Fruit fly (Drosophila melanogaster): ENCODE measurements around the gene CG43185.

CG43185 gene

DNA sequence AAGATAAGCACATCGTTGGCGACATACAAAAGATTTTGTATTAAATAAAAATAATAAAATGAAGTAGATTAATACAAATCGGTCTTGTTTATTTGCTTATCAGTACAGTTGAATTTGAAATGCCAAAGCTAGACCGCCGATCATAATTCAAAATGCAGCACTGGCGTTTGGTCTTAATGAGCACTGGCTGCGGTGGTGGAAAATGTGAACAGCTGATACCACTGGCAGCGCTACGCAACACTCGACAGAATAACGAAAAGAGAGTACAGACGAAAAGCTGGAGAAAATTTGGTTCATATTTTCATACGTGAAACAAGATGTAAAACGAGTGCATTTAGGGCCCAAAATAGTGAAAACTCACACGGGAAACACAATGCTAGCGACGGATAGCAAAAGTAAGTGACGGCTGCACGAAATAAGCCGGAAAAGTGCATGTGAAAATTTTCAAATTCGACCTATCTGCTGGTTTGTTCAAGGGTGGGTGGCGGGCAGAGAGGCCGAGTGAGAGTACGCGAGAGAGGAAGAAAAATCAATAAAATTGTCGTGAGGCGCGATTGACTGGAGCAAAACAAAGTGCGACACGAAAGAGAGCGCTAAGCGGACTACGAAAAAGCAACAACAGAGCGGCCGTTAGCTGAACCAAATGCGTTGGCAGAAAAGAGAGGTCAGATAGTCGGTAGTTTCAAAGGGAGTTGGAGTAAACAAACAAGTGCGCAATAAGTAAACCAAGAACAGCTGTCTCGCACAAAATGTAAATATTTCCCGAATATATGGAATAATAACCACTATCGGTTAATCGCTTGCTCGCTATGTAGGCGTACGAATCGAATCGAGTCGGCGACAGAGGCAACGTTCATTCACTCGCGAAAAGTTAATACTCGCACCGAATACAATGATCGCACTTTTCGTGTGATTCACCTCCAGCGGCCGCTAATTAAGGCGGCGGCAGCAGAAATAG, 22.5 kb downstream of the CG43185 start, which contains the start of gene bchs (continued):
- TF ChIP-seq CG13424 (tag; optimal IDR thresholded peaks at IDR 0.05): peak; percentile 85
- TF ChIP-seq sob (GFP tag; IDR thresholded peaks at IDR 0.05): peak; percentile 84
- peak; percentile 97 for TF ChIP-seq Vsx1 (GFP tag; optimal IDR thresholded peaks at IDR 0.05)
- TF ChIP-seq ewg (GFP tag; optimal IDR thresholded peaks at IDR 0.05): peak; percentile 85
- peak; percentile 96 for TF ChIP-seq HLHmδ (GFP tag; optimal IDR thresholded peaks at IDR 0.05)
- TF ChIP-seq CTCF (GFP tag; optimal IDR thresholded peaks at IDR 0.05): peak; percentile 60
- peak; percentile 81 for TF ChIP-seq Sox102F (GFP tag; optimal IDR thresholded peaks at IDR 0.05)
- TF ChIP-seq CG18764 (GFP tag; optimal IDR thresholded peaks at IDR 0.05): no peak
- no peak for TF ChIP-seq fru (optimal IDR thresholded peaks at IDR 0.05)
- peak; percentile 61 for TF ChIP-seq CG13775 (GFP tag; optimal IDR thresholded peaks at IDR 0.05)
- peak; percentile 83; the same call in 2 of the 3 replicates for TF ChIP-seq CG34422 (GFP tag; IDR thresholded peaks at IDR 0.05)
- no peak for TF ChIP-seq CG7963 (GFP tag; IDR thresholded peaks at IDR 0.05; ENCODE audit: partially characterized antibody)
- no peak for TF ChIP-seq nom (GFP tag; optimal IDR thresholded peaks at IDR 0.05)
- peak; percentile 89 to 97 for TF ChIP-seq Trl (optimal IDR thresholded peaks at IDR 0.05)
- peak; percentile 89 for TF ChIP-seq Trl (GFP tag; optimal IDR thresholded peaks at IDR 0.05)
- TF ChIP-seq Nf-YC (tag; optimal IDR thresholded peaks at IDR 0.05): no peak
- peak; percentile 63 for TF ChIP-seq stwl (tag; optimal IDR thresholded peaks at IDR 0.05)
- no peak for TF ChIP-seq CG4854 (GFP tag; optimal IDR thresholded peaks at IDR 0.05)
- TF ChIP-seq Atf3 (GFP tag; optimal IDR thresholded peaks at IDR 0.05): peak; percentile 59
- peak; percentile 95 for TF ChIP-seq kah (GFP tag; optimal IDR thresholded peaks at IDR 0.05)
- peak; percentile 12 for TF ChIP-seq Hr3 (GFP tag; optimal IDR thresholded peaks at IDR 0.05)
- peak; percentile 84 for TF ChIP-seq zfh1 (GFP tag; IDR thresholded peaks at IDR 0.05)
- TF ChIP-seq Med (GFP tag): peak; percentile 99
- peak; percentile 96 for TF ChIP-seq mirr (GFP tag; optimal IDR thresholded peaks at IDR 0.05)
- peak; percentile 87 for TF ChIP-seq sd (tag; optimal IDR thresholded peaks at IDR 0.05)
- TF ChIP-seq H15 (GFP tag; IDR thresholded peaks at IDR 0.05): no peak
- peak; percentile 92 for TF ChIP-seq CG3281 (GFP tag; optimal IDR thresholded peaks at IDR 0.05)
- TF ChIP-seq CG3838 (GFP tag; optimal IDR thresholded peaks at IDR 0.05): peak; percentile 82
- no peak for TF ChIP-seq jigr1 (GFP tag; IDR thresholded peaks at IDR 0.05)
- peak; percentile 27; the same call in 1 of the 3 replicates for TF ChIP-seq croc (GFP tag; conservative IDR thresholded peaks at IDR 0.05)
- peak; percentile 93 for TF ChIP-seq CG6854 (GFP tag; optimal IDR thresholded peaks at IDR 0.05)
- TF ChIP-seq ac (GFP tag; optimal IDR thresholded peaks at IDR 0.05): peak; percentile 96
- peak; percentile 85 for TF ChIP-seq CG11695 (GFP tag; IDR thresholded peaks at IDR 0.05)
- peak; percentile 95 for TF ChIP-seq YL-1 (GFP tag; optimal IDR thresholded peaks at IDR 0.05)
- no peak for TF ChIP-seq sisA (GFP tag; IDR thresholded peaks at IDR 0.05)
- peak; percentile 44 for TF ChIP-seq CG10959 (GFP tag; IDR thresholded peaks at IDR 0.05)
- TF ChIP-seq sim (GFP tag; IDR thresholded peaks at IDR 0.05): peak; percentile 92
- TF ChIP-seq dmrt11E (tag; optimal IDR thresholded peaks at IDR 0.05): peak; percentile 77
- TF ChIP-seq az2 (GFP tag; optimal IDR thresholded peaks at IDR 0.05): peak; percentile 42
- peak; percentile 41 for TF ChIP-seq zf30C (GFP tag; optimal IDR thresholded peaks at IDR 0.05)
- TF ChIP-seq cad (GFP tag; optimal IDR thresholded peaks at IDR 0.05): no peak
- TF ChIP-seq CG15011 (GFP tag; optimal IDR thresholded peaks at IDR 0.05): peak; percentile 93
- TF ChIP-seq TFAM (GFP tag; optimal IDR thresholded peaks at IDR 0.05): peak; percentile 66
- TF ChIP-seq CG31365 (tag; optimal IDR thresholded peaks at IDR 0.05): peak; percentile 89
- TF ChIP-seq Meics (GFP tag; optimal IDR thresholded peaks at IDR 0.05): peak; percentile 88
- peak; percentile 91 for TF ChIP-seq CG6254 (GFP tag; optimal IDR thresholded peaks at IDR 0.05)
- peak; percentile 91 for TF ChIP-seq CG1792 (GFP tag; optimal IDR thresholded peaks at IDR 0.05)
- peak; percentile 84 for TF ChIP-seq pb (GFP tag; optimal IDR thresholded peaks at IDR 0.05)
- no peak for TF ChIP-seq abd-A (tag; optimal IDR thresholded peaks at IDR 0.05)
- TF ChIP-seq CG18011 (GFP tag; optimal IDR thresholded peaks at IDR 0.05): no peak

All from whole organism, embryonic.